Worm (Caenorhabditis elegans): ENCODE data around the gene sre-3.

ce11 chrII:7343668-7344067 lies 41.9 kb upstream of the sre-3 start:
- TF ChIP-seq egl-27 (tag; optimal IDR thresholded peaks at IDR 0.05) = no peak
- TF ChIP-seq unc-62 (GFP tag; optimal IDR thresholded peaks at IDR 0.05) = no peak
- TF ChIP-seq lin-39 (tag; optimal IDR thresholded peaks at IDR 0.05) = peak; percentile 34
- no peak for TF ChIP-seq ZK546.5 (tag; optimal IDR thresholded peaks at IDR 0.05)

Data from whole organism, L3 larva.